Worm (Caenorhabditis elegans) whole organism, L4/young adult: ENCODE results near the gene mob-1.

Source experiments
- W03F9.2 ChIP-seq: fragments of 150-350 bp; optimal IDR thresholded peaks from 2 replicates; lab custom pipeline; 2014; ENCODE audit warnings: missing biosample characterization, missing genetic modification characterization
- dao-5 ChIP-seq: sonication (generic microtip); optimal IDR thresholded peaks from 2 replicates; lab custom pipeline; 2016; ENCODE audit warnings: missing genotype, missing genetic modification characterization, moderate library complexity, missing compliant biosample characterization
- him-1 ChIP-seq: sonication (generic microtip); optimal IDR thresholded peaks from 2 replicates; lab custom pipeline; 2016; ENCODE audit warnings: missing genotype, missing genetic modification reagents, missing genetic modification characterization, missing compliant biosample characterization

ce11 chrIV:11878249-11878648 is 17.9 kb downstream of the mob-1 start, which contains the start of gene cutl-27:
- TF ChIP-seq W03F9.2 (tag; lab: Kevin White, UChicago) (no peak), dao-5 (tag; lab: Kevin White, UChicago) (no peak), him-1 (tag; lab: Kevin White, UChicago) (no peak)
